Worm (Caenorhabditis elegans) whole organism, mixed stage, embryonic: ENCODE measurements around the gene Y73B6BL.37.

Experiments
- M03D4.4 ChIP-seq: sonication (generic microtip); optimal IDR thresholded peaks from 2 replicates; lab custom pipeline; 2017; ENCODE audit warnings: mild to moderate bottlenecking, missing genetic modification characterization, missing compliant biosample characterization
- bed-3 ChIP-seq: fragments of 200-800 bp; sonication (Bioruptor generic); optimal IDR thresholded peaks from 3 replicates; lab custom pipeline; 2018; ENCODE audit warnings: mild to moderate bottlenecking, missing genetic modification characterization, moderate library complexity, missing compliant biosample characterization
- blmp-1 ChIP-seq: fragments of 150-350 bp; optimal IDR thresholded peaks from 2 replicates; lab custom pipeline; 2014; ENCODE audit warnings: missing biosample characterization, missing genetic modification characterization
- ceh-39 ChIP-seq: fragments of 150-350 bp; optimal IDR thresholded peaks from 2 replicates; lab custom pipeline; 2014; ENCODE audit warnings: missing biosample characterization, missing genetic modification characterization
- ceh-43 ChIP-seq: fragments of 200-800 bp; sonication (Bioruptor generic); optimal IDR thresholded peaks from 2 replicates; lab custom pipeline; 2018; ENCODE audit warnings: mild to moderate bottlenecking, missing genetic modification characterization, moderate library complexity, missing compliant biosample characterization
- ceh-83 ChIP-seq: fragments of 200-800 bp; sonication (Bioruptor generic); optimal IDR thresholded peaks from 2 replicates; lab custom pipeline; 2018; ENCODE audit warnings: mild to moderate bottlenecking, missing genetic modification characterization, missing compliant biosample characterization
- ces-1 ChIP-seq: fragments of 150-350 bp; optimal IDR thresholded peaks from 2 replicates; lab custom pipeline; 2014; ENCODE audit warnings: missing biosample characterization, missing genetic modification reagents, missing genetic modification characterization
- cnd-1 ChIP-seq: fragments of 200-800 bp; sonication (Bioruptor generic); optimal IDR thresholded peaks from 2 replicates; lab custom pipeline; 2018; ENCODE audit warnings: mild to moderate bottlenecking, missing genetic modification characterization, missing compliant biosample characterization
- drap-1 ChIP-seq: fragments of 200-800 bp; sonication (Bioruptor generic); optimal IDR thresholded peaks from 3 replicates; lab custom pipeline; 2018; ENCODE audit warnings: mild to moderate bottlenecking, missing genetic modification characterization, missing compliant biosample characterization
- elt-3 ChIP-seq: fragments of 150-350 bp; optimal IDR thresholded peaks from 2 replicates; lab custom pipeline; 2014; ENCODE audit warnings: missing biosample characterization, missing genetic modification characterization
- flh-1 ChIP-seq: fragments of 200-800 bp; sonication (Bioruptor generic); optimal IDR thresholded peaks from 2 replicates; lab custom pipeline; 2018; ENCODE audit warnings: mild to moderate bottlenecking, missing genetic modification characterization, moderate library complexity, missing compliant biosample characterization
- ham-2 ChIP-seq: fragments of 200-800 bp; sonication (Bioruptor generic); optimal IDR thresholded peaks from 2 replicates; lab custom pipeline; 2018; ENCODE audit warnings: mild to moderate bottlenecking, missing genetic modification characterization, missing compliant biosample characterization
- hlh-1 ChIP-seq: fragments of 150-350 bp; optimal IDR thresholded peaks from 2 replicates; lab custom pipeline; 2014; ENCODE audit warnings: missing biosample characterization, missing genetic modification reagents, missing genetic modification characterization
- lin-13 ChIP-seq: fragments of 150-350 bp; optimal IDR thresholded peaks from 2 replicates; lab custom pipeline; 2014; ENCODE audit warnings: missing biosample characterization, missing genetic modification characterization
- lin-32 ChIP-seq: fragments of 200-800 bp; sonication (Bioruptor generic); optimal IDR thresholded peaks from 2 replicates; lab custom pipeline; 2018; ENCODE audit warnings: mild to moderate bottlenecking, missing genetic modification characterization, missing compliant biosample characterization
- lsy-2 ChIP-seq: fragments of 150-350 bp; optimal IDR thresholded peaks from 2 replicates; lab custom pipeline; 2014; ENCODE audit warnings: missing biosample characterization, missing genetic modification characterization
- mab-5 ChIP-seq: fragments of 150-350 bp; optimal IDR thresholded peaks from 2 replicates; lab custom pipeline; 2014; ENCODE audit warnings: missing biosample characterization, missing genetic modification characterization
- mep-1 ChIP-seq: fragments of 150-350 bp; optimal IDR thresholded peaks from 2 replicates; lab custom pipeline; 2017; ENCODE audit warnings: missing biosample characterization, missing genetic modification reagents, missing genetic modification characterization, inconsistent platforms
- mls-2 ChIP-seq: sonication (generic microtip); optimal IDR thresholded peaks from 2 replicates; lab custom pipeline; 2016; ENCODE audit warnings: mild to moderate bottlenecking, missing genetic modification characterization, moderate library complexity, missing compliant biosample characterization
- nhr-12 ChIP-seq: fragments of 150-350 bp; optimal IDR thresholded peaks from 2 replicates; lab custom pipeline; 2014; ENCODE audit warnings: missing biosample characterization, missing genetic modification characterization
- nhr-2 ChIP-seq: fragments of 150-350 bp; optimal IDR thresholded peaks from 2 replicates; lab custom pipeline; 2014; ENCODE audit warnings: missing biosample characterization, missing genetic modification characterization
- nhr-237 ChIP-seq: fragments of 150-350 bp; optimal IDR thresholded peaks from 2 replicates; lab custom pipeline; 2014; ENCODE audit warnings: missing biosample characterization, missing genetic modification characterization
- nhr-28 ChIP-seq: fragments of 150-350 bp; optimal IDR thresholded peaks from 2 replicates; lab custom pipeline; 2014; ENCODE audit warnings: missing biosample characterization, missing genetic modification characterization
- nhr-76 ChIP-seq: sonication (generic microtip); optimal IDR thresholded peaks from 2 replicates; lab custom pipeline; 2017; ENCODE audit warnings: missing biosample characterization, missing genetic modification characterization
- pha-4 ChIP-seq: fragments of 150-350 bp; optimal IDR thresholded peaks from 2 replicates; lab custom pipeline; 2018; ENCODE audit warnings: missing biosample characterization, missing genetic modification reagents, missing genetic modification characterization
- sem-2 ChIP-seq: fragments of 200-800 bp; sonication (Bioruptor generic); optimal IDR thresholded peaks from 2 replicates; lab custom pipeline; 2018; ENCODE audit warnings: mild to moderate bottlenecking, missing genetic modification characterization, missing compliant biosample characterization
- snpc-4 ChIP-seq: fragments of 150-350 bp; optimal IDR thresholded peaks from 2 replicates; lab custom pipeline; 2014; ENCODE audit warnings: missing biosample characterization, missing genetic modification characterization
- tbx-8 ChIP-seq: fragments of 200-800 bp; sonication (Bioruptor generic); optimal IDR thresholded peaks from 2 replicates; lab custom pipeline; 2018; ENCODE audit warnings: mild to moderate bottlenecking, missing genetic modification characterization, moderate library complexity, missing compliant biosample characterization
- unc-120 ChIP-seq: sonication (generic microtip); optimal IDR thresholded peaks from 2 replicates; lab custom pipeline; 2017; ENCODE audit warnings: missing genetic modification characterization, missing compliant biosample characterization; ENCODE audit not compliant: poor library complexity, severe bottlenecking
- unc-39 ChIP-seq: fragments of 150-350 bp; optimal IDR thresholded peaks from 2 replicates; lab custom pipeline; 2014; ENCODE audit warnings: missing biosample characterization, missing genetic modification characterization
- unc-62 ChIP-seq: fragments of 150-350 bp; optimal IDR thresholded peaks from 2 replicates; lab custom pipeline; 2014; ENCODE audit warnings: missing biosample characterization, missing genetic modification reagents, missing genetic modification characterization
- zip-8 ChIP-seq: fragments of 150-350 bp; optimal IDR thresholded peaks from 2 replicates; lab custom pipeline; 2014; ENCODE audit warnings: missing biosample characterization, missing genetic modification characterization
- ztf-11 ChIP-seq: fragments of 150-350 bp; optimal IDR thresholded peaks from 2 replicates; lab custom pipeline; 2014; ENCODE audit warnings: missing biosample characterization, missing genetic modification characterization

The Y73B6BL.37 gene

ce11 chrIV:6464005-6464404 is 23.1 kb upstream of the Y73B6BL.37 start, which contains the start of gene acr-25:
TSS of gene acr-25 (plus strand) at chrIV:6464305.
- no peak for TF ChIP-seq M03D4.4 (tag; lab: Kevin White, UChicago)
- no peak for TF ChIP-seq mep-1 (tag; lab: Kevin White, UChicago)
- no peak for TF ChIP-seq sem-2 (GFP tag; lab: Kevin White, UChicago)
- no peak for TF ChIP-seq lin-32 (GFP tag; lab: Kevin White, UChicago)
- TF ChIP-seq ham-2: no peak
- no peak for TF ChIP-seq unc-120 (tag; lab: Kevin White, UChicago)
- no peak for TF ChIP-seq ceh-43 (GFP tag; lab: Kevin White, UChicago)
- no peak for TF ChIP-seq hlh-1 (tag; lab: Kevin White, UChicago)
- no peak for TF ChIP-seq nhr-237 (tag; lab: Kevin White, UChicago)
- no peak for TF ChIP-seq flh-1 (GFP tag; lab: Kevin White, UChicago)
- TF ChIP-seq blmp-1 (tag; lab: Kevin White, UChicago): no peak
- TF ChIP-seq nhr-76 (tag; lab: Kevin White, UChicago): no peak
- no peak for TF ChIP-seq bed-3
- no peak for TF ChIP-seq ceh-39 (tag; lab: Kevin White, UChicago)
- TF ChIP-seq snpc-4 (tag; lab: Kevin White, UChicago): no peak
- no peak for TF ChIP-seq unc-62 (GFP tag; lab: Kevin White, UChicago)
- TF ChIP-seq nhr-28 (tag; lab: Kevin White, UChicago): no peak

ce11 chrIV:6471216-6471615 is 15.9 kb upstream of the Y73B6BL.37 start, which contains the start of gene tmed-13:
TSS of gene tmed-13 (minus strand) at chrIV:6471384.
- TF ChIP-seq lin-13 (tag; lab: Kevin White, UChicago) (no peak), flh-1 (GFP tag; lab: Kevin White, UChicago) (no peak), ces-1 (peak; percentile 55), nhr-12 (tag; lab: Kevin White, UChicago) (no peak), ceh-43 (GFP tag; lab: Kevin White, UChicago) (no peak), cnd-1 (tag; lab: Kevin White, UChicago) (peak; percentile 91), drap-1 (GFP tag; lab: Kevin White, UChicago) (no peak), nhr-28 (tag; lab: Kevin White, UChicago) (no peak)

- TF ChIP-seq mab-5 (tag; lab: Kevin White, UChicago) (no peak), nhr-28 (tag; lab: Kevin White, UChicago) (no peak), blmp-1 (tag; lab: Kevin White, UChicago) (no peak), ces-1 (no peak), M03D4.4 (tag; lab: Kevin White, UChicago) (no peak), ceh-43 (GFP tag; lab: Kevin White, UChicago) (no peak), nhr-76 (tag; lab: Kevin White, UChicago) (no peak), flh-1 (GFP tag; lab: Kevin White, UChicago) (no peak), nhr-12 (tag; lab: Kevin White, UChicago) (no peak), cnd-1 (tag; lab: Kevin White, UChicago) (no peak), sem-2 (GFP tag; lab: Kevin White, UChicago) (no peak), elt-3 (no peak), ceh-39 (tag; lab: Kevin White, UChicago) (no peak)
- TF ChIP-seq, all 35 proteins: peak for 0
These were observed 14.0 kb upstream of the Y73B6BL.37 start, which contains the start of gene Y73B6BL.27 for ce11 chrIV:6473140-6473539. TSS of gene Y73B6BL.27 (minus strand) at chrIV:6473240.

DNA sequence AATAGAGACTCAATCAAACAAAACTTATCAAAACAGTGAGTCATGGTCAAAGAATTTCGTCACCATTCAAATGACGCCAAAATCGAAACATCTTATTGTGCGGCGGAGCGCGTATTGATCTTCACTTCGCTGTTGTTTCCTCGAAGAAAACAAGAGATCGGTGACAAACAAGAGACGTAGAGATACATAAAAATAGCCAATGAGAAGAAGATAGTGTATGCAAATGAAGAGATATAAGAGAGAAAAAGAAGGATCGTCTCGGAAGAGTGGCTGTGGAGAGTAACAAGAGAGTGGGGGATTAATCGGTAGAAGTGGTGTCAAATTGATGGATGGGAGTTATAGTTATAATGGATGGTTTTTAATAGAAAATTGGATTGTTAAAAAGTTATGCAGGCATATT is 12.4 kb upstream of the Y73B6BL.37 start:
- peak; percentile 37 for TF ChIP-seq nhr-237 (tag; lab: Kevin White, UChicago)
- TF ChIP-seq nhr-2 (tag; lab: Kevin White, UChicago): peak; percentile 41
- TF ChIP-seq ztf-11: no peak
- TF ChIP-seq cnd-1 (tag; lab: Kevin White, UChicago): no peak
- peak; percentile 56 for TF ChIP-seq mls-2 (tag; lab: Kevin White, UChicago)
- peak; percentile 80 for TF ChIP-seq ces-1
- peak; percentile 13 for TF ChIP-seq ceh-39 (tag; lab: Kevin White, UChicago)
- TF ChIP-seq hlh-1 (tag; lab: Kevin White, UChicago): peak; percentile 30
- TF ChIP-seq ceh-43 (GFP tag; lab: Kevin White, UChicago): peak; percentile 29
- TF ChIP-seq unc-62 (GFP tag; lab: Kevin White, UChicago): peak; percentile 90
- peak; percentile 5 for TF ChIP-seq lsy-2 (tag; lab: Kevin White, UChicago)
- peak; percentile 71 for TF ChIP-seq pha-4 (tag; lab: Kevin White, UChicago)
- no peak for TF ChIP-seq unc-39 (tag; lab: Kevin White, UChicago)
- TF ChIP-seq mab-5 (tag; lab: Kevin White, UChicago): no peak
- TF ChIP-seq, all 35 proteins: peak for 10

DNA sequence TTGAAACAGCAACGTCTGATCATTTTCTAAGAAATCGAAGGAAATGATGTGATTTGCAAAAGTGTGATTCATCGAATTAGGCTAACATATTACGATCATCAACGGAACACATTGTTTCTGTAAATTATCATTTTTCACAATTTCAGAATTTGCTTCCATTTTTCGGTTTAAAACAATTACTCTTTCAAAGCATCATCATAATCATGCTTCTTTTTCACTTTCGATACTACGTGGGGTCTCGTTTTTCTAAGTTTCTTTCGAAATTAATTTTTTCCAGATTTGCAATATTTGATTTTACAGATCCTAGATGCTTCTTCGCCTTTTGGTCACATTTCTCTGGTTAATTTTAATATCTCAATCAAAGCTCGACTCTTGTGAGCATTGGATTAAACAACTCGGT is 6.9 kb upstream of the Y73B6BL.37 start, which contains the start of gene tyr-6:
TSS of gene tyr-6 (plus strand) at position 301 of the 400 bp plus-strand sequence.
- no peak for TF ChIP-seq unc-62 (GFP tag; lab: Kevin White, UChicago)
- no peak for TF ChIP-seq nhr-2 (tag; lab: Kevin White, UChicago)
- no peak for TF ChIP-seq mab-5 (tag; lab: Kevin White, UChicago)
- no peak for TF ChIP-seq lin-32 (GFP tag; lab: Kevin White, UChicago)
- no peak for TF ChIP-seq ztf-11
- TF ChIP-seq ceh-39 (tag; lab: Kevin White, UChicago): no peak
- no peak for TF ChIP-seq zip-8 (tag; lab: Kevin White, UChicago)
- no peak for TF ChIP-seq drap-1 (GFP tag; lab: Kevin White, UChicago)
- no peak for TF ChIP-seq unc-39 (tag; lab: Kevin White, UChicago)
- no peak for TF ChIP-seq bed-3
- no peak for TF ChIP-seq pha-4 (tag; lab: Kevin White, UChicago)
- no peak for TF ChIP-seq ceh-83 (GFP tag; lab: Kevin White, UChicago)
- no peak for TF ChIP-seq mls-2 (tag; lab: Kevin White, UChicago)
- TF ChIP-seq lsy-2 (tag; lab: Kevin White, UChicago): no peak
- TF ChIP-seq nhr-76 (tag; lab: Kevin White, UChicago): no peak
- TF ChIP-seq nhr-12 (tag; lab: Kevin White, UChicago): no peak
- no peak for TF ChIP-seq tbx-8 (GFP tag; lab: Kevin White, UChicago)
- no peak for TF ChIP-seq nhr-237 (tag; lab: Kevin White, UChicago)
